Fruit fly (Drosophila melanogaster) whole organism: Measurements from ENCODE around the gene Marf.
"Not testable (repeated sequence)": the region's sequence is repeated elsewhere in the genome, so short reads cannot be mapped to it uniquely, and the experiment has no call there.

Experiments
- CG8478 ChIP-seq: fragments of >200 bp; optimal IDR thresholded peaks from 2 replicates; lab custom pipeline; 2018; ENCODE audit warnings: inconsistent platforms
- Dll ChIP-seq: fragments of >200 bp; optimal IDR thresholded peaks from 2 replicates; lab custom pipeline; 2017
- EcR ChIP-seq, 2 experiments: fragments of >200 bp; optimal IDR thresholded peaks; 2 replicates each; lab custom pipeline; 2017; ENCODE audit warnings: missing biosample characterization in 2 of 2, missing genetic modification characterization in 2 of 2, missing genetic modification reagents in 2 of 2
- pan ChIP-seq: fragments of >200 bp; optimal IDR thresholded peaks from 2 replicates; lab custom pipeline; 2017
- psq ChIP-seq: fragments of >200 bp; optimal IDR thresholded peaks from 2 replicates; lab custom pipeline; 2017
- usp ChIP-seq: fragments of >200 bp; optimal IDR thresholded peaks from 2 replicates; lab custom pipeline; 2017; ENCODE audit warnings: missing biosample characterization, missing genetic modification characterization, mixed read lengths

Marf gene

DNA sequence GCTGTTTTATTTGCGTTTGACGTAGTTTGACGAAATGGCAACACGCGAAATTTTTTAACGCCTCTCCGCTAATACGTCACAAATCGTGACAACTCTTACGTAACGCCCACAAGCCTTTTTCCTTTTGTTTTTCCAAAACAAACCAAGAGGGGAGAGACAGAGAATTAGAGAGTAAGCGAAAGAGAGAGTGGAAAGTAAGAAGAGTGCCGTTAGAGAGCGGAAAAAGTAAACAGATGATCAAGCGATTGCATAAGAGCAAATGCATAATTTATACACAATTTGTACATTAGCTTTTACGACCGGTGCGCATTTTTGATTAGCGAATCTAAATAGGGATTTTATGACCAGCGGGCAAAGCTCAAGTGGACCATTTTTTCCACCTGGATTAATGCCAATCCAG is 11.6 kb upstream of the Marf start:
- TF ChIP-seq EcR (GFP tag; optimal IDR thresholded peaks at IDR 0.05; lab: Kevin White, UChicago) (no peak), Dll (lab: Kevin White, UChicago) (no peak), pan (lab: Kevin White, UChicago) (no peak), CG8478 (lab: Kevin White, UChicago) (no peak), usp (GFP tag; lab: Kevin White, UChicago) (no peak), psq (no peak)

DNA sequence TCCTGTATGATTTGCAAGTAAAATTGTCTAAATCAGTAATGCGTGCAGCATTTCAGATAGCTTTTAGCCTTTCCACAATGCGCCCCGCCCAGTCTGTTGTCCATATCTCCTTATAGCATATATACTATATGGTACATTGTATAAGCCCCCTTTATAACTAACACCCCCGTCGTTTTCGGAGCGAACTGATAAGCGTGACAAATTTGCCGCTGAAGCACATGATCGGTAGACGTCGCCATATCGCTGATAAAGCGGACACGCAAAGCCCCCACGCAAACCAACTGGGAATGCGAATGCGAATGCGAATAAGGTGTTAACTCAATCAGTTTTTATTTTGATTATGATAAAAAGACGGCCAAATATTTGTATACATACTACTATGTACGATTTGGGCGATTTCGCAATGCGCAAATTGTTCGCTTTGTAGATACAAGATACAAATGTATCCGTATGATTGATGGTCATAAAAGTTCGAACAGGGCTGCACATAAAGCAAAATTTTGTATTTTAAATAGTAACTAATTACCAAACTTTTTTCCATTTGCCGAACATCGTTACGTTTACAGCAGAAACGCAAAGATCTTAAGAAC is 10.6 kb upstream of the Marf start:
- no peak for TF ChIP-seq EcR (GFP tag; optimal IDR thresholded peaks at IDR 0.05; lab: Kevin White, UChicago)
- no peak for TF ChIP-seq Dll (lab: Kevin White, UChicago)

DNA sequence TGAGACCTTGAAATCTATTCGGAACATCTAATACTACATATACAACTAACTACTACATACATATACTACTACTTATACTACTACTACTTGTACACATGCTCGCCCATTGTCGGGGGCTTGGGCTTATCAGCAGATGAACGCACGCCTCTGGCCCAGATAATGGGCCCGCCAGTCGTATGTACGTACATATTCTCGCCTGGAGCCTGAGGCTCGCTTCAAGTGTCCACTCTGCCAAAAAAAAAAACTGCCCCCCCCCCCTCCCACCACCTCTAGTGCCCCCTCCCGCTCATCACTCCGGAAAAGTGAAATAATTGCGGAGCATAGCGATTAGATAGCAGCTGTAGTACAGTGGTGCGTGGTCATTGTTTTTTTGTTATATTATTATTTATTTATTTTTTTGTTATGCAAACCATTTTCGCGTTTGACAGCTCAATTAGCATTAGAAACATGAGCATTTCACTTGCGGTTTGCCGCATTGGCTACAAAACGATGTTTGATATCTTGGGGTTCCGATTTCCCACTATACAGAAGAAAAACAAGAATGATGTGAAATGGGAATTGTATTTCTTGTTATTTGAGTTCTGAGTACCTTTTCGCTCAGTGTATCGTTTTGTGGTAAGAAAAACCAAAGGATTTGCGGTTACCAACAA is 8.9 kb upstream of the Marf start:
- TF ChIP-seq pan (lab: Kevin White, UChicago) (no peak), usp (GFP tag; lab: Kevin White, UChicago) (no peak)

DNA sequence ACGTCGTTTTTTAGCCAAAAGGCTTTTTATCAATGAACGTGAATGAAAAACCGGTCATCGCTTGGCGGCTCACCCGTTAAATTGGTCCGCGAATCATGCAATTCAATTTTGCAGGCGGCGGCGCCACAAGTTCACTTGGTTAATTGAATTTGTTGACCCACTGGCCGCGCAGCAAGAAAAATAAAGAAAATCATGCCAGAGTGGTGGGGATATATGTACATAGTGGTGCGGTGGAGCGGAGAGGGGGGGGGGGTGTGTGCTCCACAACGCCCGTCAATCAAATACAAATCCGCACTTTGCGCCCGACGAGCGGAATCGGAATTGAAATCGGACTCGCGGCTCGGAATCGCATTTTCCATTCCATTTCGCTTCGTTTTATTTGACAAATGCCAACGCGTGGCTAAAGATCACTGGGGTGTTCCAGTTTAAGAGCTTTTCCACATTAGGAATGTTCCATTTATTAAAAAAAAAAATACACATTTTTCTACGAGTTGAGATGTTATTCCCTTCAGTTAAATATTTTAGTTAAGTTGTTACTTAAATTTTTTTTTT is 8.2 kb upstream of the Marf start:
- TF ChIP-seq pan (lab: Kevin White, UChicago): no peak
- TF ChIP-seq EcR (GFP tag; optimal IDR thresholded peaks at IDR 0.05; lab: Kevin White, UChicago): no peak
- TF ChIP-seq Dll (lab: Kevin White, UChicago): no peak
- no peak for TF ChIP-seq CG8478 (lab: Kevin White, UChicago)
- no peak for TF ChIP-seq psq
- TF ChIP-seq usp (GFP tag; lab: Kevin White, UChicago): no peak

DNA sequence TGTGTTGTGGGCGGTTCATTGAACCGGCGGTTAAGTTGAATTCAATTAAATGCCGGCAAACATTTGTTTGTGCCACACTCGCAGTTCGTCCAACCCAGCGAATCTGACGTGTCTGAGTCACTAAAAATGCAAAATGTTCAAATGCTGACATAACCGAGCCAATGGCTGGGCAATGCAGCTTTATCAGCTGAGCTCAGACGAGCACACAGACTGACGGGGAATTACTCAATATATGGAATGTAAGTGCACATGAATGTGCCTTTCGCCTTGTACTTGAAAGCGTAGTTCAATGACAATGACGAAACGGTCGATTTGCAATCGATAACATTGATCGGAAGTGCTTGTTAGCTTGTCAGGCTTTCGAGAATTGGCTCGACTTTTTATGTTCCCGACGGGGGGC is 7.6 kb upstream of the Marf start:
- TF ChIP-seq CG8478 (lab: Kevin White, UChicago) (no peak), usp (GFP tag; lab: Kevin White, UChicago) (no peak), psq (no peak), Dll (lab: Kevin White, UChicago) (no peak), pan (lab: Kevin White, UChicago) (no peak), EcR (GFP tag; optimal IDR thresholded peaks at IDR 0.05; lab: Kevin White, UChicago) (no peak)

DNA sequence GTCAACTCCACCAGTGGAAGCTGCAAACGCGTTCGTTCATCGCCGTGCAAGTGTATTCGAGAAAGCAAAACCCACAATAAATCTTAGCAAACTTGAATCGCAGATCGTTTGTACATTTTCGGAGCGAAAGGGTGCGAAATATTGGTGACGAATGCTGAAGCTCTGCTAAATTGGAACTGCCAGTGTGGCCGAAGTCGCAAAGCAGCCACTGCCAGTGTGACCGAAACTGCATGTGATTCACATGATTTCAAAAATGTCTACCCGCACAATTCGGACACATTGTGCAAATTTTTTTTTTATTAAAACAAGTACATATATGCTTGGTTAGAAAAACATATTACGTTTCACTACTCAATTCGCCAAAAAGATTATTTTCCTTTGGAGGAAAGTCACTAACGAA is 4.5 kb upstream of the Marf start:
- no peak for TF ChIP-seq psq
- TF ChIP-seq Dll (lab: Kevin White, UChicago): no peak
- TF ChIP-seq pan (lab: Kevin White, UChicago): no peak
- TF ChIP-seq usp (GFP tag; lab: Kevin White, UChicago): no peak
- no peak for TF ChIP-seq CG8478 (lab: Kevin White, UChicago)
- no peak for TF ChIP-seq EcR (GFP tag; optimal IDR thresholded peaks at IDR 0.05; lab: Kevin White, UChicago)

DNA sequence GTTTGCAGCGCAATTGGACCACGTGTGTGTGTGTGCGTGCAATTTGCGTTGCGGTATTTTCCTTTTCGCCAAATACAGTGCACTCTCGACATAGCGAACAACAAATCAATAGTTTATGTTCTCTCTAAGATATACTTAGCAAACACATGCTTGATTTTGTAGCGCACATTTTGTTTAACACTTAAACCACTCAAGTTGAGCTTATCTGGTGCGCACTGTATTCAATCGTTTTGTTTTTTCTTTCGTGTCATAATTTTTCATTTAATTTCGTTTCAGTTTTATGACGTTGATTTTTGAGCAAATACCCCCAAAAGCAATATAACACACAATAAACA is 575 bp downstream of the Marf start:
- TF ChIP-seq CG8478 (lab: Kevin White, UChicago): no peak
- TF ChIP-seq EcR (GFP tag; optimal IDR thresholded peaks at IDR 0.05; lab: Kevin White, UChicago): no peak
- no peak for TF ChIP-seq psq
- no peak for TF ChIP-seq Dll (lab: Kevin White, UChicago)
- TF ChIP-seq pan (lab: Kevin White, UChicago): no peak
- TF ChIP-seq usp (GFP tag; lab: Kevin White, UChicago): no peak

DNA sequence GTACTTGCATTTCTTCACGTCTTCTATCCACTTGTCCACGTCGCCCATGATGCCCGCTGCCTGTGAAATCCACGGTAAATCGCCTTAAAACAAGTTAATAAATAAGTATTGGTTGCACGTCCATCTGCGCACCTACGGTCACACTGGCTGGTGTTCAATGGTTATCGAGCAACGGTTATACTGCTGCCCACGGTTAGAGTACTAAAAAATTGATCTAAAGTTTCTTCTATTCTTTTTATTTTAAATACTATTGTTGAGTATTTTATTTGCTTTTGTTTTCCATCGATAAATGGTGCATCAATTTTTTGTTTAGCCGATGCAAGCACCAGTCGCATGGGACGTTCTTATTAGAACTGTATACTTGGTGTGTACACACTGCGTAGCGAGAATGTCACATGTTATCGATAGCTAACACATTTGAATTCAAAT is 7.0 kb downstream of the Marf start, which contains the start of gene PpV:
Gene PpV (minus strand): TSS at position 147 of the 429 bp plus-strand sequence.
- TF ChIP-seq psq: no peak
- TF ChIP-seq pan (lab: Kevin White, UChicago): no peak
- TF ChIP-seq Dll (lab: Kevin White, UChicago): no peak
- TF ChIP-seq EcR (GFP tag; optimal IDR thresholded peaks at IDR 0.05; lab: Kevin White, UChicago): no peak
- no peak for TF ChIP-seq CG8478 (lab: Kevin White, UChicago)

DNA sequence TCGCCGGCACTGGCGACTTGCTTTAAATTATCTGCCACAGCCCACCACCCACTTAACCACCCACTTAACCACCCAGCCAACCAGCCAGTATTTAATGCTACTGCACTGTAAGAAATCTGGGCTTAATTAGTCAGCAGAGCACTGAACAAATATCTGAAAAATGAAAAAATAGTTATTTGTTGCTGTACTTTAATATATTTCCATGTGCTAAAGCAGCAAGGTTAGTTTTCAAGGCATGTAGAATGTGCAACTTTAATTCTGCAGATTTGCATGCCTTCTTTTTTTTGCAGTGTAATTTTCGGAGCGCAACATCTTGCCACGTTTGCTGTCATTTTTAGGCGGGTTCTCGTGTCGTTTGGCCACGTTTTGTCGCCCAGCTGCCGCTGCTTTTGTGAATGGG is 9.9 kb downstream of the Marf start:
- no peak for TF ChIP-seq usp (GFP tag; lab: Kevin White, UChicago)
- no peak for TF ChIP-seq CG8478 (lab: Kevin White, UChicago)
- no peak for TF ChIP-seq psq
- TF ChIP-seq Dll (lab: Kevin White, UChicago): no peak
- TF ChIP-seq EcR (GFP tag; optimal IDR thresholded peaks at IDR 0.05; lab: Kevin White, UChicago): no peak
- TF ChIP-seq pan (lab: Kevin White, UChicago): no peak

DNA sequence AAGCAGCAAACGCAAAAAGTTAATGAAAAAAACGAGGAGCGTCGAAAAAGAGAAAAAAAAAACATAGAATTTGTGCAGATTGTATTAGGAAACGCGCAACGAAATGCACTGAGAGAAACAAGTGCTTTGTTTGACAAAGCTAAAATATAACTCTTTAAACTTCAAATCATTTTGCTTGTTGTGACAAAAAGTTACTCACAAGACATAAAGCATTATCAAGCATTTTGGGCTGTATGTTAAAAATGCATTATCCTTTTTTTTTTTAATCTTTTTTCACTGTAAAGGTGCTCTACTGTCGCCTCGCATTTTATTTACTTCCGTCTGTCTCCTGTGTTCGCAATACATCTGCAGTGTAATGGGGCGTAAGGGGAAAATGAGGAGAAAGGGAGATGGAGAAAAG is 11.0 kb downstream of the Marf start:
- no peak for TF ChIP-seq usp (GFP tag; lab: Kevin White, UChicago)
- TF ChIP-seq EcR (GFP tag; optimal IDR thresholded peaks at IDR 0.05; lab: Kevin White, UChicago): no peak
- no peak for TF ChIP-seq CG8478 (lab: Kevin White, UChicago)
- no peak for TF ChIP-seq pan (lab: Kevin White, UChicago)
- no peak for TF ChIP-seq Dll (lab: Kevin White, UChicago)
- TF ChIP-seq psq: no peak

DNA sequence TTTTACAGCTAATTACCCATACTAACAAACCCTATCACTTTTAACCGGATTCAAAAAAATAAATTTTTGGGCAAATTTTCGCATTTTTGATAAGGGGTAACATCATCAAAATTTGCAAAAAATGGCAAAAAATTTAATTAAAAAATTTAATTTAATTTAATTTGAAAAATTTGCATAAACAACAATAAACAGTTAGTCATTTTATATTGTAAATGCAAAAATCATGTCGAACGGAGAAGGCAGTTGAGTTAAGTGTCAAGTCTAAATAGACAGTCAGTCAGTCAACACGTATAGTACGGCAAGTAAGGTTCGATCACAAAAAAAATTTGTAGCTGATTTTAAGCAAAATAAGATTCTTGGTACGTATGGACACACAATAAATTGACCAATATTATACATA is 18.2 kb downstream of the Marf start, which contains the start of gene CG33664:
Gene CG33664 (plus strand): TSS at position 301 of the 400 bp plus-strand sequence.
- not testable (repeated sequence) for TF ChIP-seq Dll (lab: Kevin White, UChicago); EcR (GFP tag; optimal IDR thresholded peaks at IDR 0.05; lab: Kevin White, UChicago); CG8478 (lab: Kevin White, UChicago)

DNA sequence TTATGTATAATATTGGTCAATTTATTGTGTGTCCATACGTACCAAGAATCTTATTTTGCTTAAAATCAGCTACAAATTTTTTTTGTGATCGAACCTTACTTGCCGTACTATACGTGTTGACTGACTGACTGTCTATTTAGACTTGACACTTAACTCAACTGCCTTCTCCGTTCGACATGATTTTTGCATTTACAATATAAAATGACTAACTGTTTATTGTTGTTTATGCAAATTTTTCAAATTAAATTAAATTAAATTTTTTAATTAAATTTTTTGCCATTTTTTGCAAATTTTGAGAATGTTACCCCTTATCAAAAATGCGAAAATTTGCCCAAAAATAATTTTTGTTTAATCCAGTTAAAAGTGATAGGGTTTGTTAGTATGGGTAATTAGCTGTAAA is 34.3 kb downstream of the Marf start, which contains the start of gene CG33669:
Gene CG33669 (minus strand): TSS at position 101 of the 400 bp plus-strand sequence.
- TF ChIP-seq usp (GFP tag; lab: Kevin White, UChicago); CG8478 (lab: Kevin White, UChicago); pan (lab: Kevin White, UChicago): not testable (repeated sequence)
